Worm (Caenorhabditis elegans): Measurements from ENCODE around the gene F11E6.8.
A peak's percentile ranks its signal among the peaks of the same experiment; 100 is the strongest.

The F11E6.8 gene

DNA sequence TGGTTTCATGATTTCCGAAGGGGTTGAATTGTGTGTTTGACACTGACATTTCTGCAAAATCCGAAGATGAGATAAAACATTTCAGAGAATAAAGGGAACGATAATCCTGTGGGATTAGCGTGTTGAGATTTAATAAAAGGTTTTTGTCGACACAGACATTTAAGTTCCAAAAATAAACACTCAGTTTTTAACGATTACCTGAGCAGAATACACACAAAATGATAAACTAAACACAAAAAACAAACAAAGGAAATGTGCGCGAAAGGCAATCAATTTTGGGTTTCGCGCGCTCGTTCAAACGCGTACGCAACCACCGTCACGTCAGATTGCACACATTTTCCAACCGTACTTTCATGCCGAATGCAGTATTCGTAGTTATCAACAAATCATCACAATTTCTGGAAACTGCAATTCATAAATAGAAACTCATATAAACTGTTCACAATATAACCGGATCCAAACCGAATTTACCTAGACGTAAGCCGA is 10.9 kb upstream of the F11E6.8 start, which contains the start of gene rif-1.1:
Gene rif-1.1, minus strand, starts transcription at position 51 of the 486 bp plus-strand sequence.
- peak; percentile 45 for TF ChIP-seq dve-1 (tag; optimal IDR thresholded peaks at IDR 0.05; ENCODE audit: insufficient read depth)
- TF ChIP-seq jun-1 (tag; optimal IDR thresholded peaks at IDR 0.05), result no peak
- peak in 1 of 2 experiments; percentile 85 for TF ChIP-seq lsy-2 (tag; optimal IDR thresholded peaks at IDR 0.05)
- TF ChIP-seq lin-38 (GFP tag; IDR thresholded peaks at IDR 0.05), result peak; percentile 29
- peak; percentile 75 for TF ChIP-seq nhr-28 (tag; optimal IDR thresholded peaks at IDR 0.05)
- no peak for TF ChIP-seq F44E2.7 (GFP tag; IDR thresholded peaks at IDR 0.05)
- no peak for TF ChIP-seq daf-16 (GFP tag; optimal IDR thresholded peaks at IDR 0.05)
- TF ChIP-seq daf-16 (tag; optimal IDR thresholded peaks at IDR 0.05), result peak; percentile 51
- TF ChIP-seq hlh-11 (tag; optimal IDR thresholded peaks at IDR 0.05), result peak; percentile 37
- TF ChIP-seq mes-2 (tag; optimal IDR thresholded peaks at IDR 0.05; ENCODE audit: poor library complexity, severe bottlenecking), result peak; percentile 79
- no peak for TF ChIP-seq vab-7 (GFP tag; IDR thresholded peaks at IDR 0.05)
- TF ChIP-seq attf-4 (tag; optimal IDR thresholded peaks at IDR 0.05), result no peak
- TF ChIP-seq Y5F2A.4 (GFP tag; optimal IDR thresholded peaks at IDR 0.05), result no peak
- TF ChIP-seq dpl-1 (GFP tag; optimal IDR thresholded peaks at IDR 0.05), result peak; percentile 84
- peak; percentile 76 for TF ChIP-seq snpc-1.2 (GFP tag; IDR thresholded peaks at IDR 0.05)
- no peak for TF ChIP-seq nhr-237 (tag; optimal IDR thresholded peaks at IDR 0.05)
- no peak for TF ChIP-seq T26A8.4 (GFP tag; IDR thresholded peaks at IDR 0.05)
- TF ChIP-seq unc-130 (GFP tag; optimal IDR thresholded peaks at IDR 0.05), result peak; percentile 47
- 0 out of 2 replicates have a peak, but pooled peaks have one; percentile 36 for TF ChIP-seq hmg-1.1 (GFP tag; IDR thresholded peaks at IDR 0.05)
- TF ChIP-seq zfp-2 (tag; optimal IDR thresholded peaks at IDR 0.05), result no peak
- TF ChIP-seq pha-4 (GFP tag; IDR thresholded peaks at IDR 0.05), result no peak
- peak; percentile 47 for TF ChIP-seq pha-4 (tag; optimal IDR thresholded peaks at IDR 0.05)
- peak; percentile 1 for TF ChIP-seq nhr-6 (tag; optimal IDR thresholded peaks at IDR 0.05)
- TF ChIP-seq dmd-6 (GFP tag; IDR thresholded peaks at IDR 0.05), result peak; percentile 22; the same call in 1 of the 2 replicates
- TF ChIP-seq unc-62 (GFP tag; optimal IDR thresholded peaks at IDR 0.05 in 1 of 2), result peak in 1 of 2 experiments; percentile 79
- no peak for TF ChIP-seq unc-62 (tag; optimal IDR thresholded peaks at IDR 0.05)
- TF ChIP-seq tag-97 (GFP tag; IDR thresholded peaks at IDR 0.05), result no peak
- no peak for TF ChIP-seq nhr-111 (GFP tag; optimal IDR thresholded peaks at IDR 0.05)

DNA sequence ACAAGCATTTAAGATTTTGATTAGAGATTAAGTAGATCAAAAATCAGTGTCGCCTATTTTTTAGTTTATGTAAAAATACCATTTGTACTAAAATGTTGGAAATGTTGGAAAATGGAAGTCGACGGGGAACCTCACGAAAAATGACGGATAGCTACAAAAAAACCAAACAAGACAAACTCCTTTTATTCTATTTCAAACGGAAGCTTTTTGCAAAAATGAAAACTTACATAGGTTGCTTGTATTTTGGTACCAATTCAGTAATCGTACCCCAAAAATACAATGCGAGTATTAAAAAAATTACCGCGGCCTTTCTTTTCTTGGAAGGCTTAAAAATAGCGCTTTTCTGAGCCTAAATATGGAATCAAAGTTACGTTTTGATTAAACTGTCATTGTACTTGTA is 3.7 kb upstream of the F11E6.8 start:
- no peak for TF ChIP-seq D1046.2 (GFP tag; IDR thresholded peaks at IDR 0.05)
- TF ChIP-seq unc-62 (GFP tag; optimal IDR thresholded peaks at IDR 0.05 in 1 of 2), result peak in 1 of 2 experiments; percentile 94
- TF ChIP-seq unc-62 (tag; optimal IDR thresholded peaks at IDR 0.05), result no peak

DNA sequence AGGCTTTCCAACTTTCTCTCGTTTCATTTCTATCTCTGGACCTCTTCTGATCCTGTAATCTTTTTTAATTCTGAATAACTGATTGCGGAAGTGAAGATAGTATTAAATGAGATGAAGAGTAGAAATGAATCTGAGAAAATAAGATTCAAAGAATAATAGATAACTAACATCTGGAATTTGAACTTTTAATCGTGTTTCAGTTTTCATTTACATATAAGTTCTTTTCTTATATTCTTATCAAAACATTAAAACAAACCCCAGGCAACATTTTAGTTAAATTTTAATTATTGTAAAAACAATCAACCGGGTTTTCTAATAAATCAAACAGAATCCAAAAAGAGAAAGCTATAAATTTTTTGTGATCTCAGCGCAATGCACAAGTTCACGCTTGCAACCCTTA is 2.9 kb upstream of the F11E6.8 start:
- TF ChIP-seq ces-1 (GFP tag; optimal IDR thresholded peaks at IDR 0.05) (no peak), aha-1 (tag) (peak; percentile 92)

DNA sequence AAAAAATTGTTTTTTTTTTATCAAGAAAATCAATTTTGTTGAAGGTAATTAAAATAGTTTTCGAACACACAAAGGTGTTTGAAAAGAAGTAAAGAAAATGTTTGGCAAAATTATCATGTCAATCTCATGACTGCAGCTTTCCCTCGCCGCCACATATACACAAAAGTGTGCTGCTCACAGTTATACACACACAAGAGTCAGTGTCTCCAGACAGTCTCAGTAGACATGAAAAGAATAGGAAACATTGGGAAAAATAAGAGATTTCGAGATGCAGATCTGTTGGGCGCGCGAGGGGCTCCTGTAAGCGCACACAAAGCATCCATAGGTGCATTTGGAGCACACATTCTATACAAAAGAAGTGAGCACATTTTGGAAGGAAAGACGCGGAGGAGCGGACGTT is 2.0 kb downstream of the F11E6.8 start:
- TF ChIP-seq lin-13 (GFP tag; optimal IDR thresholded peaks at IDR 0.05) (no peak), dve-1 (tag; optimal IDR thresholded peaks at IDR 0.05; ENCODE audit: insufficient read depth) (peak; percentile 64)

DNA sequence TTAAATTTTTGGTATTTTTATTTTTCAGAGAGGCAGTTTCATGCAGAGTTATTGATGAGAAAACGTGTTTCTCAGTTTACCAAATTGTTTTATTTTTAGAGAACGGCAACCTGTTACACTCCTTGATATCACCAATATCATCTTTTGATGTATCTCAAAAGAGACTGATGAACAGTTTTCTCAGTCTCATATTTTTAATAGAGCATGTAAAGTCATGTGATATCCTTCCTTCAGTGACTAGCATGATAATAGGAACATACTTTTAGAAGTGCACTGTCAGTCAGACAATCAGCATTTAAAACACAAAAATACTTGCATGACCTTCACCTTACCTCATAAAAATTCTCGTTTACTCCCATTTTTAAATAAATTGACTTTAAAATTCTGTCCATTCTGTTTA is 7.8 kb downstream of the F11E6.8 start, which contains the start of gene F11E6.11:
Gene F11E6.11, plus strand, starts transcription at position 325 of the 400 bp plus-strand sequence.
- TF ChIP-seq F37D6.2 (tag; optimal IDR thresholded peaks at IDR 0.05) (no peak), nhr-6 (tag; optimal IDR thresholded peaks at IDR 0.05) (no peak), pqm-1 (tag; optimal IDR thresholded peaks at IDR 0.05) (no peak), hlh-30 (tag; optimal IDR thresholded peaks at IDR 0.05; ENCODE audit: insufficient read depth) (peak; percentile 77), nhr-111 (GFP tag; optimal IDR thresholded peaks at IDR 0.05) (no peak), hlh-11 (tag; optimal IDR thresholded peaks at IDR 0.05) (peak; percentile 4), dve-1 (tag; optimal IDR thresholded peaks at IDR 0.05; ENCODE audit: insufficient read depth) (peak; percentile 40), arid-1 (GFP tag; conservative IDR thresholded peaks at IDR 0.05) (no peak), nhr-28 (tag; optimal IDR thresholded peaks at IDR 0.05) (peak; percentile 23), mdl-1 (tag; optimal IDR thresholded peaks at IDR 0.05) (peak in 1 of 2 experiments; percentile 20), daf-12 (tag; optimal IDR thresholded peaks at IDR 0.05) (no peak), aly-2 (tag; optimal IDR thresholded peaks at IDR 0.05) (no peak)

Measured in whole organism, L4 larva.